Worm (Caenorhabditis elegans): Measurements from ENCODE around the gene rps-11.

DNA sequence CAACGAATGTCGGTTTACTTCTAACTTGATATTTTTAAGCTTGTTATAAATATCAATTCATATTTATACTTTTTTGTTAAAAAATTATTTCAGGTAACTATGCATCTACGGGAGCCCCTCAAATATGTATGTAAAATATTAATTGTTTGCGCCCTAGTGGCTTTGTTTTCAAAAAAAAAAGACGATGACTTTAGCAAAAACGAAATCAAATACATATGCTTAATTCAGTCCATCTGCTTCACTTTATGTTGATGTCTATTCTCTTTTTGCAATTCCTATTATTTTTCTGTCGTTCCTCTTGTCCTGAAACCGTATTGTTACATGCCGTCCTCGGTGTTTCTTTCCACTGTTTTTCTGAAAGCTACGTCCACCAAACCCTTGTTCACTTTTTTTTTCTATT is 32.6 kb upstream of the rps-11 start:
- TF ChIP-seq aly-2 (tag; optimal IDR thresholded peaks at IDR 0.05) (no peak), tbx-2 (tag; optimal IDR thresholded peaks at IDR 0.05) (no peak), elt-3 (tag; optimal IDR thresholded peaks at IDR 0.05) (no peak)
